Fruit fly (Drosophila melanogaster): ENCODE results near the gene Abd-B.

The Abd-B gene

DNA sequence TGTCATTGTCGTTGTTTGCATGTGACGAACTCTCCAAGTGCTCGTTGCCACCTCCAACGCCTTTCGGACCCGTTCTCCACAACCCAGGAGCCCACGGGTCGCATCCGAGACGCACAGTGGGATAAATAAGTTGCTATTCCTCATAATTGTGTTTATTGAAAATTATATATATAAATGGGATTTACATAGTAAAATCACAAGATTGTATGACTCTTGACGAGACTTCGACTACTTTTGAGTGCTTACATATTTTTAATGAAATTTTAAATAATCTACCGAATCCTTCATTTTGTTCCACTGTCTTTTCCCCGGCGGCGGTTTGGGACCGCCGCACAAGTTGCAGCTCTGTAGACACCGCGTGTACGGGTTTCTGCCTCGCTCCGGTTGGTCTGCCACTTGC lies 64.2 kb downstream of the Abd-B start (continued):
- TF ChIP-seq ind (GFP tag; optimal IDR thresholded peaks at IDR 0.05) = peak; percentile 1
- no peak for TF ChIP-seq CG4854 (GFP tag; optimal IDR thresholded peaks at IDR 0.05)
- TF ChIP-seq MESR4 (GFP tag; optimal IDR thresholded peaks at IDR 0.05) = no peak
- TF ChIP-seq Deaf1 (tag; optimal IDR thresholded peaks at IDR 0.05) = no peak
- TF ChIP-seq vfl (GFP tag; optimal IDR thresholded peaks at IDR 0.05) = no peak
- no peak for TF ChIP-seq maf-S (GFP tag; optimal IDR thresholded peaks at IDR 0.05)
- no peak for TF ChIP-seq Adf1 (GFP tag; IDR thresholded peaks at IDR 0.05)
- no peak for TF ChIP-seq CG6854 (GFP tag; optimal IDR thresholded peaks at IDR 0.05)
- TF ChIP-seq sob (GFP tag; IDR thresholded peaks at IDR 0.05) = no peak
- TF ChIP-seq CG7839 (tag; optimal IDR thresholded peaks at IDR 0.05) = no peak
- peak; percentile 24 for TF ChIP-seq CoRest (tag; optimal IDR thresholded peaks at IDR 0.05)
- no peak for TF ChIP-seq CG6765 (GFP tag; optimal IDR thresholded peaks at IDR 0.05)
- no peak for TF ChIP-seq CG1832 (GFP tag; optimal IDR thresholded peaks at IDR 0.05)
- TF ChIP-seq Atf6 (GFP tag; IDR thresholded peaks at IDR 0.05) = no peak
- no peak for TF ChIP-seq insv (GFP tag; optimal IDR thresholded peaks at IDR 0.05)
- TF ChIP-seq Scr (GFP tag; IDR thresholded peaks at IDR 0.05; ENCODE audit: partially characterized antibody) = no peak
- no peak for TF ChIP-seq Rx (GFP tag; IDR thresholded peaks at IDR 0.05)
- no peak for TF ChIP-seq tna (GFP tag; IDR thresholded peaks at IDR 0.05; ENCODE audit: partially characterized antibody)
- TF ChIP-seq nau (GFP tag; optimal IDR thresholded peaks at IDR 0.05) = no peak
- TF ChIP-seq NC2β (GFP tag; optimal IDR thresholded peaks at IDR 0.05) = no peak
- TF ChIP-seq Hr3 (GFP tag; optimal IDR thresholded peaks at IDR 0.05) = peak; percentile 21
- no peak for TF ChIP-seq CG42726 (GFP tag; IDR thresholded peaks at IDR 0.05; ENCODE audit: partially characterized antibody)
- no peak for TF ChIP-seq gcm2 (GFP tag; optimal IDR thresholded peaks at IDR 0.05)
- no peak for TF ChIP-seq luna (GFP tag; optimal IDR thresholded peaks at IDR 0.05)
- TF ChIP-seq CG18764 (GFP tag; optimal IDR thresholded peaks at IDR 0.05) = no peak
- no peak for TF ChIP-seq CG18476 (GFP tag; optimal IDR thresholded peaks at IDR 0.05)
- no peak for TF ChIP-seq Lpt (GFP tag; optimal IDR thresholded peaks at IDR 0.05)
- TF ChIP-seq psq (GFP tag; optimal IDR thresholded peaks at IDR 0.05) = no peak
- no peak for TF ChIP-seq CG12769 (tag; optimal IDR thresholded peaks at IDR 0.05)
- TF ChIP-seq nom (GFP tag; optimal IDR thresholded peaks at IDR 0.05) = no peak
- TF ChIP-seq CG4328 (GFP tag; optimal IDR thresholded peaks at IDR 0.05) = no peak
- TF ChIP-seq Doc2 (GFP tag; IDR thresholded peaks at IDR 0.05) = no peak
- TF ChIP-seq CG7372 (GFP tag; IDR thresholded peaks at IDR 0.05) = no peak
- TF ChIP-seq CG15479 (GFP tag; optimal IDR thresholded peaks at IDR 0.05) = no peak
- TF ChIP-seq CG9215 (GFP tag; IDR thresholded peaks at IDR 0.05) = no peak
- TF ChIP-seq tgo (GFP tag; IDR thresholded peaks at IDR 0.05) = no peak
- no peak for TF ChIP-seq CG6791 (GFP tag; IDR thresholded peaks at IDR 0.05; ENCODE audit: partially characterized antibody)
- no peak for TF ChIP-seq CG30020 (tag; optimal IDR thresholded peaks at IDR 0.05)
- TF ChIP-seq wor (GFP tag; IDR thresholded peaks at IDR 0.05) = peak; percentile 40; the same call in 1 of the 2 replicates
- TF ChIP-seq CG17568 (GFP tag; optimal IDR thresholded peaks at IDR 0.05) = no peak
- no peak for TF ChIP-seq HLH3B (GFP tag; IDR thresholded peaks at IDR 0.05)
- peak; percentile 68 for TF ChIP-seq row (GFP tag; IDR thresholded peaks at IDR 0.05)
- TF ChIP-seq Vsx1 (GFP tag; optimal IDR thresholded peaks at IDR 0.05) = no peak
- TF ChIP-seq CG10366 (GFP tag; IDR thresholded peaks at IDR 0.05) = peak; percentile 55
- TF ChIP-seq CG3726 (GFP tag; IDR thresholded peaks at IDR 0.05) = no peak
- peak in 1 of 2 experiments; percentile 18 for TF ChIP-seq dpn (GFP tag; optimal IDR thresholded peaks at IDR 0.05)
- TF ChIP-seq eyg (GFP tag; optimal IDR thresholded peaks at IDR 0.05) = no peak
- TF ChIP-seq Blimp-1 (GFP tag; optimal IDR thresholded peaks at IDR 0.05) = peak; percentile 44
- TF ChIP-seq Fer1 (GFP tag; optimal IDR thresholded peaks at IDR 0.05) = no peak
- TF ChIP-seq Oli (tag; optimal IDR thresholded peaks at IDR 0.05) = peak; percentile 43
- peak; percentile 16 for TF ChIP-seq lilli (GFP tag; optimal IDR thresholded peaks at IDR 0.05)
- TF ChIP-seq Ada2b (GFP tag; IDR thresholded peaks at IDR 0.05) = no peak

All from whole organism, embryonic.